Worm (Caenorhabditis elegans) whole organism, L1 larva: Measurements from ENCODE around the gene dyc-1.
A peak's percentile ranks its signal among the peaks of the same experiment; 100 is the strongest.

ENCODE experiments used
- C04F5.9 ChIP-seq: sonication (generic microtip); optimal IDR thresholded peaks from 2 replicates; lab custom pipeline; 2016; ENCODE audit warnings: missing genetic modification characterization, missing compliant biosample characterization
- F16B12.6 ChIP-seq: fragments of 150-350 bp; optimal IDR thresholded peaks from 2 replicates; lab custom pipeline; 2014; ENCODE audit warnings: missing biosample characterization, missing genetic modification characterization
- aha-1 ChIP-seq: fragments of 150-350 bp; optimal IDR thresholded peaks from 2 replicates; lab custom pipeline; 2014; ENCODE audit warnings: missing biosample characterization, missing genetic modification characterization
- blmp-1 ChIP-seq: fragments of 150-350 bp; optimal IDR thresholded peaks from 2 replicates; lab custom pipeline; 2014; ENCODE audit warnings: missing biosample characterization, missing genetic modification characterization
- dsc-1 ChIP-seq: sonication (generic microtip); optimal IDR thresholded peaks from 2 replicates; lab custom pipeline; 2016; ENCODE audit warnings: mild to moderate bottlenecking, missing genetic modification characterization, missing compliant biosample characterization
- efl-1 ChIP-seq, 4 experiments: fragments of 150-350 bp; optimal IDR thresholded peaks in 3 of 4; peaks in 1 of 4; 1 replicate in 1 of 4; 2 replicates in 3 of 4; lab custom pipeline; 2014; ENCODE audit warnings: missing biosample characterization in 2 of 4, missing genetic modification characterization in 2 of 4, missing genetic modification reagents in 2 of 4
- egl-27 ChIP-seq, 2 experiments: fragments of 150-350 bp in 1 of 2; sonication (generic microtip); optimal IDR thresholded peaks; 3 replicates each; lab custom pipeline; 2017 to 2018; ENCODE audit warnings: missing biosample characterization in 2 of 2, missing genetic modification characterization in 2 of 2, missing genetic modification reagents in 2 of 2
- elt-2 ChIP-seq: sonication (generic microtip); optimal IDR thresholded peaks from 2 replicates; lab custom pipeline; 2016; ENCODE audit warnings: missing genetic modification characterization, mild to moderate bottlenecking, inconsistent platforms, missing compliant biosample characterization, missing genetic modification reagents
- fkh-10 ChIP-seq: sonication (generic microtip); optimal IDR thresholded peaks from 2 replicates; lab custom pipeline; 2017; ENCODE audit warnings: missing biosample characterization, missing genetic modification reagents, missing genetic modification characterization
- fkh-4 ChIP-seq: sonication (generic microtip); optimal IDR thresholded peaks from 2 replicates; lab custom pipeline; 2016; ENCODE audit warnings: missing compliant biosample characterization, missing genetic modification characterization, borderline replicate concordance
- hlh-4 ChIP-seq: sonication (generic microtip); optimal IDR thresholded peaks from 2 replicates; lab custom pipeline; 2016; ENCODE audit warnings: mild to moderate bottlenecking, missing genetic modification characterization, missing compliant biosample characterization
- hpl-2 ChIP-seq: fragments of 150-350 bp; optimal IDR thresholded peaks from 2 replicates; lab custom pipeline; 2014; ENCODE audit warnings: missing biosample characterization, missing genetic modification reagents, missing genetic modification characterization
- isw-1 ChIP-seq: fragments of 200-800 bp; sonication (Bioruptor generic); IDR thresholded peaks from 2 replicates; pipeline ENCODE4 v1.3.6; 2022; ENCODE audit warnings: missing genetic modification characterization, missing compliant biosample characterization
- lin-14 ChIP-seq: fragments of 200-800 bp; sonication (Bioruptor generic); optimal IDR thresholded peaks from 2 replicates; lab custom pipeline; 2018; ENCODE audit warnings: mild to moderate bottlenecking, missing genetic modification characterization, moderate library complexity, missing compliant biosample characterization
- lin-35 ChIP-seq, 2 experiments: fragments of 150-350 bp; optimal IDR thresholded peaks; 2 replicates each; lab custom pipeline; 2014; ENCODE audit warnings: missing biosample characterization in 2 of 2, missing genetic modification characterization in 2 of 2, missing genetic modification reagents in 2 of 2
- lir-3 ChIP-seq: sonication (generic microtip); optimal IDR thresholded peaks from 2 replicates; lab custom pipeline; 2016; ENCODE audit warnings: mild to moderate bottlenecking, missing genetic modification characterization, moderate library complexity, missing compliant biosample characterization; ENCODE audit not compliant: poor library complexity
- lsy-2 ChIP-seq, 2 experiments: fragments of 150-350 bp; optimal IDR thresholded peaks; 2 replicates each; lab custom pipeline; 2014; ENCODE audit warnings: missing biosample characterization in 2 of 2, missing genetic modification characterization in 2 of 2
- mef-2 ChIP-seq: fragments of 150-350 bp; optimal IDR thresholded peaks from 2 replicates; lab custom pipeline; 2014; ENCODE audit warnings: missing biosample characterization, missing genetic modification characterization
- nhr-20 ChIP-seq: sonication (generic microtip); optimal IDR thresholded peaks from 2 replicates; lab custom pipeline; 2016; ENCODE audit warnings: mild to moderate bottlenecking, missing genetic modification characterization, missing compliant biosample characterization
- nhr-237 ChIP-seq: fragments of 150-350 bp; optimal IDR thresholded peaks from 2 replicates; lab custom pipeline; 2014; ENCODE audit warnings: missing biosample characterization, missing genetic modification characterization
- nhr-71 ChIP-seq: sonication (generic microtip); optimal IDR thresholded peaks from 2 replicates; lab custom pipeline; 2016; ENCODE audit warnings: mild to moderate bottlenecking, missing genetic modification characterization, moderate library complexity, missing compliant biosample characterization
- nhr-85 ChIP-seq: sonication (generic microtip); peaks from one replicate; lab custom pipeline; 2016; ENCODE audit warnings: missing genetic modification characterization, inconsistent platforms, missing compliant biosample characterization
- nhr-90 ChIP-seq: sonication (generic microtip); optimal IDR thresholded peaks from 2 replicates; lab custom pipeline; 2016; ENCODE audit warnings: mild to moderate bottlenecking, missing genetic modification characterization, missing compliant biosample characterization; ENCODE audit not compliant: poor library complexity
- pag-3 ChIP-seq: sonication (generic microtip); optimal IDR thresholded peaks from 2 replicates; lab custom pipeline; 2017; ENCODE audit warnings: missing genetic modification characterization, mild to moderate bottlenecking, missing compliant biosample characterization, antibody characterized with exemption, borderline replicate concordance; ENCODE audit not compliant: insufficient read depth
- rnt-1 ChIP-seq: sonication (generic microtip); optimal IDR thresholded peaks from 2 replicates; lab custom pipeline; 2016; ENCODE audit warnings: mild to moderate bottlenecking, missing genetic modification characterization, moderate library complexity, missing compliant biosample characterization
- snu-23 ChIP-seq: sonication (generic microtip); optimal IDR thresholded peaks from 2 replicates; lab custom pipeline; 2016; ENCODE audit warnings: missing genetic modification characterization, missing compliant biosample characterization
- sox-4 ChIP-seq: sonication (generic microtip); optimal IDR thresholded peaks from 2 replicates; lab custom pipeline; 2016; ENCODE audit warnings: missing genetic modification characterization, missing compliant biosample characterization
- swsn-7 ChIP-seq: sonication (generic microtip); optimal IDR thresholded peaks from 2 replicates; lab custom pipeline; 2016; ENCODE audit warnings: missing genetic modification characterization, missing compliant biosample characterization
- tlp-1 ChIP-seq: fragments of 150-350 bp; optimal IDR thresholded peaks from 2 replicates; lab custom pipeline; 2014; ENCODE audit warnings: missing biosample characterization, missing genetic modification characterization
- unc-30 ChIP-seq: sonication (generic microtip); optimal IDR thresholded peaks from 2 replicates; lab custom pipeline; 2017; ENCODE audit warnings: missing biosample characterization, missing genetic modification characterization
- vab-15 ChIP-seq: sonication (generic microtip); optimal IDR thresholded peaks from 2 replicates; lab custom pipeline; 2017; ENCODE audit warnings: missing genotype, mild to moderate bottlenecking, missing genetic modification characterization, missing compliant biosample characterization
- zag-1 ChIP-seq: fragments of 150-350 bp; optimal IDR thresholded peaks from 2 replicates; lab custom pipeline; 2014; ENCODE audit warnings: missing biosample characterization, missing genetic modification characterization
- zip-4 ChIP-seq: fragments of 200-800 bp; sonication (Bioruptor generic); optimal IDR thresholded peaks from 2 replicates; lab custom pipeline; 2018; ENCODE audit warnings: mild to moderate bottlenecking, missing genetic modification characterization, moderate library complexity, missing compliant biosample characterization

Gene dyc-1

ce11 chrX:14024400-14024953 is 24.9 kb upstream of the dyc-1 start:
- TF ChIP-seq nhr-20 (tag; lab: Kevin White, UChicago) (peak; percentile 15), lin-35 (GFP tag; optimal IDR thresholded peaks at IDR 0.05; lab: Kevin White, UChicago) (peak in 1 of 2 experiments; percentile 26), aha-1 (no peak), lin-14 (GFP tag; lab: Kevin White, UChicago) (peak; percentile 40), elt-2 (peak; percentile 50)

ce11 chrX:14026893-14027292 is 22.4 kb upstream of the dyc-1 start:
- TF ChIP-seq zip-4 (GFP tag; lab: Kevin White, UChicago) (no peak), tlp-1 (tag; lab: Kevin White, UChicago) (no peak), lir-3 (tag; lab: Kevin White, UChicago) (no peak), nhr-71 (tag; lab: Kevin White, UChicago) (no peak), nhr-85 (no peak), hlh-4 (tag; lab: Kevin White, UChicago) (no peak), nhr-90 (tag; lab: Kevin White, UChicago) (no peak), efl-1 (optimal IDR thresholded peaks at IDR 0.05; lab: Kevin White, UChicago) (no peak), efl-1 (GFP tag; optimal IDR thresholded peaks at IDR 0.05 in 1 of 2; lab: Kevin White, UChicago) (no peak), C04F5.9 (no peak), egl-27 (tag; optimal IDR thresholded peaks at IDR 0.05; lab: Kevin White, UChicago) (no peak), isw-1 (GFP tag; lab: Robert Waterston, UW) (no peak), fkh-4 (tag; lab: Kevin White, UChicago) (no peak), vab-15 (no peak), F16B12.6 (no peak), sox-4 (tag; lab: Kevin White, UChicago) (no peak)
- TF ChIP-seq, all 84 proteins: peak for 0

DNA sequence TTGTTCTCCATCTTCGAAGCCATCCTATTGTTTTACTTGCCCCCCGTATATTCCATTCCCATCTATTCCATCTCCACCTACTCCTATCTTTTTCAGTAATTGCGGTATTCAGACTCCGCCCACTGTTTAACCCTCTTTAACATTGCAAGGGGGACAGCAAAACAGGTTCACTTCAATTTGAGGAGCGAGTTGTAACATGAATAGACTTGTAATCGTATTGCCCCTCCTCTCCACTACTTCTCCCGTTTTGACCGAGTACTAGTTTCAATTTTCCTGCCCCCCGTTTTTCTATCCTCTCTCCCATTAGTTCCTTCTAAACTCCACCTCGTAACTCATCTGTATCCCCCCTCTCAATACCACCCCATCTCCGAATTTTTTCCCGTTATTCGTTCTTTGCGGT is 20.8 kb upstream of the dyc-1 start:
- TF ChIP-seq zag-1 (no peak), efl-1 (optimal IDR thresholded peaks at IDR 0.05; lab: Kevin White, UChicago) (no peak), efl-1 (GFP tag; optimal IDR thresholded peaks at IDR 0.05 in 1 of 2; lab: Kevin White, UChicago) (peak in 1 of 2 experiments; percentile 66), mef-2 (tag; lab: Kevin White, UChicago) (no peak), fkh-10 (no peak), snu-23 (GFP tag; lab: Kevin White, UChicago) (peak; percentile 3), rnt-1 (tag; lab: Kevin White, UChicago) (no peak), C04F5.9 (no peak), vab-15 (no peak), nhr-90 (tag; lab: Kevin White, UChicago) (no peak), lin-14 (GFP tag; lab: Kevin White, UChicago) (peak; percentile 15)

- TF ChIP-seq nhr-237 (tag; lab: Kevin White, UChicago) (no peak), egl-27 (tag; optimal IDR thresholded peaks at IDR 0.05; lab: Kevin White, UChicago) (no peak), nhr-20 (tag; lab: Kevin White, UChicago) (no peak)
Observed at ce11 chrX:14029392-14029791, 19.9 kb upstream of the dyc-1 start.

DNA sequence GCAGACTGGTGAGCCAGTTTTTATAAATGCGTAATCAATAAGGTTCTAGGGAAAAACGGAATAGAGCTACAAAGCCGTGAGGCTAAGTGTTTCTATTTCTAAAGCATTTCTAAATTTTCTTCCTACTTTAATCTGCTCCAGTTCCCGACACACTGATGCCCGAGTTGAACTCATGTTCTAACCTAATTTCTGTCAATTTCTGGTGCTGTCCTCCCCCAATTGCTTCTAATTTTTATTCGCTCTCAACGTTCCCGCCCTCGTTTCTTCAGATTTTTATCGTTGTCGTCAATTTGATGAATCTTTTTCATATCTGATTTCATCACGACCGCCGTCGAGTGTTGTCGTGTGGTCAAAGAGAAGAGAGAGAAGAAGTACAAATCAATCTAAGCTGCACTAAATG is 19.5 kb upstream of the dyc-1 start:
- TF ChIP-seq dsc-1: no peak
- TF ChIP-seq lsy-2 (tag; optimal IDR thresholded peaks at IDR 0.05; lab: Kevin White, UChicago): no peak
- TF ChIP-seq hpl-2: no peak
- TF ChIP-seq swsn-7 (tag; lab: Kevin White, UChicago): no peak
- no peak for TF ChIP-seq C04F5.9
- TF ChIP-seq mef-2 (tag; lab: Kevin White, UChicago): no peak
- no peak for TF ChIP-seq lin-14 (GFP tag; lab: Kevin White, UChicago)
- no peak for TF ChIP-seq pag-3 (tag; lab: Kevin White, UChicago)
- no peak for TF ChIP-seq unc-30 (tag; lab: Kevin White, UChicago)
- TF ChIP-seq isw-1 (GFP tag; lab: Robert Waterston, UW): no peak
- no peak for TF ChIP-seq blmp-1 (tag; lab: Kevin White, UChicago)
- TF ChIP-seq nhr-90 (tag; lab: Kevin White, UChicago): no peak
